Fruit fly (Drosophila melanogaster) whole organism, embryonic: ENCODE data around the gene Muc14A.

Experiments
- Atf6 ChIP-seq: fragments of 200-800 bp; sonication (Bioruptor generic); IDR thresholded peaks from 2 replicates; pipeline ENCODE4 v1.3.6; 2022; ENCODE audit warnings: missing biosample characterization, missing genetic modification characterization
- BEAF-32 ChIP-seq: fragments of 200-800 bp; sonication (Bioruptor generic); optimal IDR thresholded peaks from 3 replicates; lab custom pipeline; 2017; ENCODE audit warnings: missing biosample characterization, missing genetic modification characterization, mild to moderate bottlenecking, moderate library complexity, missing genetic modification reagents
- CG1024 ChIP-seq: fragments of 200-800 bp; sonication (Bioruptor generic); IDR thresholded peaks from 2 replicates; pipeline ENCODE4 v1.3.6; 2022; ENCODE audit warnings: missing biosample characterization, missing genetic modification characterization
- CG10267 ChIP-seq: fragments of 200-800 bp; sonication (Bioruptor generic); optimal IDR thresholded peaks from 2 replicates; lab custom pipeline; 2018; ENCODE audit warnings: missing biosample characterization, mild to moderate bottlenecking, missing genetic modification characterization, moderate library complexity
- CG10366 ChIP-seq: fragments of 200-800 bp; sonication (Bioruptor generic); IDR thresholded peaks from 2 replicates; pipeline ENCODE4 v1.3.6; 2022; ENCODE audit warnings: missing biosample characterization, missing genetic modification characterization
- CG12659 ChIP-seq: fragments of 200-800 bp; sonication (Bioruptor generic); optimal IDR thresholded peaks from 3 replicates; lab custom pipeline; 2017; ENCODE audit warnings: mild to moderate bottlenecking, missing biosample characterization, missing genetic modification reagents, missing genetic modification characterization
- CG14710 ChIP-seq: fragments of 200-800 bp; sonication (Bioruptor generic); optimal IDR thresholded peaks from 3 replicates; lab custom pipeline; 2019; ENCODE audit warnings: missing biosample characterization, mild to moderate bottlenecking, missing genetic modification characterization, moderate library complexity
- CG17568 ChIP-seq: fragments of 200-800 bp; sonication (Bioruptor generic); optimal IDR thresholded peaks from 2 replicates; lab custom pipeline; 2018; ENCODE audit warnings: missing biosample characterization, mild to moderate bottlenecking, missing genetic modification characterization, moderate library complexity
- CG17802 ChIP-seq: fragments of 200-800 bp; sonication (Bioruptor generic); optimal IDR thresholded peaks from 2 replicates; lab custom pipeline; 2018; ENCODE audit warnings: missing biosample characterization, mild to moderate bottlenecking, missing genetic modification characterization, moderate library complexity
- CG18262 ChIP-seq: fragments of 200-800 bp; optimal IDR thresholded peaks from 3 replicates; lab custom pipeline; 2019; ENCODE audit warnings: missing biosample characterization, mild to moderate bottlenecking, missing genetic modification characterization, moderate library complexity
- CG2120 ChIP-seq: fragments of 200-800 bp; sonication (Bioruptor generic); optimal IDR thresholded peaks from 3 replicates; lab custom pipeline; 2016; ENCODE audit warnings: missing biosample characterization, missing genetic modification characterization
- CG30020 ChIP-seq: fragments of 200-800 bp; optimal IDR thresholded peaks from 2 replicates; lab custom pipeline; 2019; ENCODE audit warnings: missing biosample characterization, mild to moderate bottlenecking, missing genetic modification characterization, moderate library complexity
- CG3995 ChIP-seq: fragments of 200-800 bp; sonication (Bioruptor generic); optimal IDR thresholded peaks from 3 replicates; lab custom pipeline; 2016; ENCODE audit warnings: missing biosample characterization, missing genetic modification characterization
- CG4282 ChIP-seq: fragments of 200-800 bp; sonication (Bioruptor generic); optimal IDR thresholded peaks from 2 replicates; lab custom pipeline; 2016; ENCODE audit warnings: missing biosample characterization, missing genetic modification characterization
- CG4617 ChIP-seq: fragments of 200-800 bp; sonication (Bioruptor generic); optimal IDR thresholded peaks from 3 replicates; lab custom pipeline; 2016; ENCODE audit warnings: missing biosample characterization, missing genetic modification characterization, borderline replicate concordance
- CG7357 ChIP-seq: fragments of 200-800 bp; sonication (Bioruptor generic); IDR thresholded peaks from 3 replicates; pipeline ENCODE4 v1.3.6; 2022; ENCODE audit warnings: missing biosample characterization, missing genetic modification characterization
- CG8290 ChIP-seq, 3 experiments: fragments of 200-800 bp; sonication (Bioruptor generic); optimal IDR thresholded peaks; 2 replicates each; lab custom pipeline; 2016 to 2019; ENCODE audit warnings: missing biosample characterization in 3 of 3, missing genetic modification characterization in 3 of 3, mild to moderate bottlenecking in 2 of 3, moderate library complexity in 1 of 3
- CG8388 ChIP-seq: fragments of 200-800 bp; sonication (Bioruptor generic); optimal IDR thresholded peaks from 2 replicates; lab custom pipeline; 2019; ENCODE audit warnings: missing biosample characterization, mild to moderate bottlenecking, missing genetic modification characterization, moderate library complexity
- CG9437 ChIP-seq: fragments of 200-800 bp; sonication (Bioruptor generic); optimal IDR thresholded peaks from 2 replicates; lab custom pipeline; 2018; ENCODE audit warnings: missing biosample characterization, mild to moderate bottlenecking, missing genetic modification characterization
- CG9797 ChIP-seq: fragments of 200-800 bp; sonication (Bioruptor generic); optimal IDR thresholded peaks from 3 replicates; lab custom pipeline; 2018; ENCODE audit warnings: missing biosample characterization, mild to moderate bottlenecking, missing genetic modification characterization
- CoRest ChIP-seq: fragments of 200-800 bp; sonication (Bioruptor generic); optimal IDR thresholded peaks from 3 replicates; lab custom pipeline; 2018; ENCODE audit warnings: missing biosample characterization, mild to moderate bottlenecking, missing genetic modification characterization, moderate library complexity
- D19A ChIP-seq: fragments of 200-800 bp; optimal IDR thresholded peaks from 3 replicates; lab custom pipeline; 2019; ENCODE audit warnings: missing biosample characterization, mild to moderate bottlenecking, missing genetic modification characterization, moderate library complexity
- Deaf1 ChIP-seq: fragments of 200-800 bp; optimal IDR thresholded peaks from 3 replicates; lab custom pipeline; 2019; ENCODE audit warnings: missing biosample characterization, mild to moderate bottlenecking, missing genetic modification characterization, moderate library complexity
- Fer3 ChIP-seq: fragments of 200-800 bp; sonication (Bioruptor generic); optimal IDR thresholded peaks from 2 replicates; lab custom pipeline; 2018; ENCODE audit warnings: missing biosample characterization, mild to moderate bottlenecking, missing genetic modification characterization, moderate library complexity
- MBD-R2 ChIP-seq: fragments of 200-800 bp; sonication (Bioruptor generic); IDR thresholded peaks from 2 replicates; pipeline ENCODE4 v1.3.6; 2022; ENCODE audit warnings: missing biosample characterization, missing genetic modification characterization
- MESR4 ChIP-seq: fragments of 200-800 bp; sonication (Bioruptor generic); optimal IDR thresholded peaks from 2 replicates; lab custom pipeline; 2018; ENCODE audit warnings: missing biosample characterization, mild to moderate bottlenecking, missing genetic modification characterization, moderate library complexity
- Med ChIP-seq: fragments of 200-800 bp; sonication (Bioruptor generic); peaks from one replicate; lab custom pipeline; 2016; ENCODE audit warnings: missing biosample characterization, missing genetic modification characterization, mild to moderate bottlenecking, inconsistent platforms, moderate library complexity
- Nf-YB ChIP-seq: fragments of 200-800 bp; sonication (Bioruptor generic); optimal IDR thresholded peaks from 3 replicates; lab custom pipeline; 2019; ENCODE audit warnings: missing biosample characterization, mild to moderate bottlenecking, missing genetic modification characterization, moderate library complexity
- NfI ChIP-seq: fragments of 200-800 bp; sonication (Bioruptor generic); optimal IDR thresholded peaks from 3 replicates; lab custom pipeline; 2018; ENCODE audit warnings: missing biosample characterization, mild to moderate bottlenecking, missing genetic modification characterization, moderate library complexity
- Sry-β ChIP-seq: fragments of 200-800 bp; sonication (Bioruptor generic); optimal IDR thresholded peaks from 2 replicates; lab custom pipeline; 2018; ENCODE audit warnings: missing biosample characterization, mild to moderate bottlenecking, missing genetic modification characterization, moderate library complexity
- al ChIP-seq: fragments of 200-800 bp; sonication (Bioruptor generic); IDR thresholded peaks from 2 replicates; pipeline ENCODE4 v1.3.6; 2022; ENCODE audit warnings: missing biosample characterization, missing genetic modification characterization
- cad ChIP-seq: fragments of >200 bp; optimal IDR thresholded peaks from 2 replicates; lab custom pipeline; 2017; ENCODE audit warnings: missing biosample characterization, missing genetic modification characterization
- cato ChIP-seq: fragments of 200-800 bp; sonication (Bioruptor generic); optimal IDR thresholded peaks from 2 replicates; lab custom pipeline; 2016; ENCODE audit warnings: missing biosample characterization, missing genetic modification characterization, borderline replicate concordance
- caup ChIP-seq: fragments of 200-800 bp; sonication (Bioruptor generic); optimal IDR thresholded peaks from 3 replicates; lab custom pipeline; 2017; ENCODE audit warnings: missing biosample characterization, mild to moderate bottlenecking, missing genetic modification characterization, moderate library complexity; ENCODE audit not compliant: severe bottlenecking
- crp ChIP-seq, 2 experiments: fragments of 200-800 bp; sonication (Bioruptor generic); optimal IDR thresholded peaks; 2 replicates in 1 of 2; 3 replicates in 1 of 2; lab custom pipeline; 2017; ENCODE audit warnings: missing biosample characterization in 2 of 2, missing genetic modification characterization in 2 of 2, mild to moderate bottlenecking in 1 of 2, moderate library complexity in 1 of 2
- gfzf ChIP-seq: fragments of 200-800 bp; sonication (Bioruptor generic); optimal IDR thresholded peaks from 2 replicates; lab custom pipeline; 2016; ENCODE audit warnings: missing biosample characterization, mild to moderate bottlenecking, missing genetic modification characterization, moderate library complexity
- luna ChIP-seq: fragments of 200-800 bp; sonication (Bioruptor generic); optimal IDR thresholded peaks from 2 replicates; lab custom pipeline; 2016; ENCODE audit warnings: missing biosample characterization, missing genetic modification characterization
- mam ChIP-seq: fragments of 200-800 bp; sonication (Bioruptor generic); optimal IDR thresholded peaks from 3 replicates; lab custom pipeline; 2016; ENCODE audit warnings: missing biosample characterization, missing genetic modification characterization
- nmo ChIP-seq: fragments of 200-800 bp; sonication (Bioruptor generic); optimal IDR thresholded peaks from 2 replicates; lab custom pipeline; 2018; ENCODE audit warnings: missing biosample characterization, mild to moderate bottlenecking, missing genetic modification characterization, moderate library complexity
- nom ChIP-seq: fragments of 200-800 bp; sonication (Bioruptor generic); optimal IDR thresholded peaks from 2 replicates; lab custom pipeline; 2017; ENCODE audit warnings: missing biosample characterization, missing genetic modification characterization, mild to moderate bottlenecking, moderate library complexity, missing genetic modification reagents
- prd ChIP-seq, 3 experiments: fragments of >200 bp in 2 of 3; fragments of 200-800 bp in 1 of 3; sonication (Bioruptor generic) in 1 of 3; optimal IDR thresholded peaks in 2 of 3; IDR thresholded peaks in 1 of 3; 2 replicates in 2 of 3; 3 replicates in 1 of 3; pipeline versions ENCODE4 v1.3.6 to Lab custom; 2017 to 2022; ENCODE audit warnings: missing biosample characterization in 1 of 3, missing genetic modification characterization in 1 of 3
- pzg ChIP-seq: fragments of 200-800 bp; sonication (Bioruptor generic); optimal IDR thresholded peaks from 3 replicates; lab custom pipeline; 2018; ENCODE audit warnings: missing biosample characterization, mild to moderate bottlenecking, missing genetic modification characterization, moderate library complexity
- sens ChIP-seq: fragments of 200-800 bp; sonication (Bioruptor generic); peaks from one replicate; lab custom pipeline; 2016; ENCODE audit warnings: missing biosample characterization, missing genetic modification characterization
- ssp ChIP-seq: fragments of 200-800 bp; sonication (Bioruptor generic); IDR thresholded peaks from 2 replicates; pipeline ENCODE4 v1.3.6; 2022; ENCODE audit warnings: missing biosample characterization, missing genetic modification characterization
- stwl ChIP-seq: fragments of 200-800 bp; sonication (Bioruptor generic); optimal IDR thresholded peaks from 3 replicates; lab custom pipeline; 2018; ENCODE audit warnings: missing biosample characterization, mild to moderate bottlenecking, missing genetic modification characterization, moderate library complexity
- vvl ChIP-seq: fragments of 200-800 bp; sonication (Bioruptor generic); IDR thresholded peaks from 2 replicates; pipeline ENCODE4 v1.3.6; 2022; ENCODE audit warnings: missing biosample characterization, missing genetic modification characterization
- zen ChIP-seq: fragments of 200-800 bp; sonication (Bioruptor generic); optimal IDR thresholded peaks from 3 replicates; lab custom pipeline; 2018; ENCODE audit warnings: missing biosample characterization, mild to moderate bottlenecking, missing genetic modification characterization, moderate library complexity

Gene Muc14A

DNA sequence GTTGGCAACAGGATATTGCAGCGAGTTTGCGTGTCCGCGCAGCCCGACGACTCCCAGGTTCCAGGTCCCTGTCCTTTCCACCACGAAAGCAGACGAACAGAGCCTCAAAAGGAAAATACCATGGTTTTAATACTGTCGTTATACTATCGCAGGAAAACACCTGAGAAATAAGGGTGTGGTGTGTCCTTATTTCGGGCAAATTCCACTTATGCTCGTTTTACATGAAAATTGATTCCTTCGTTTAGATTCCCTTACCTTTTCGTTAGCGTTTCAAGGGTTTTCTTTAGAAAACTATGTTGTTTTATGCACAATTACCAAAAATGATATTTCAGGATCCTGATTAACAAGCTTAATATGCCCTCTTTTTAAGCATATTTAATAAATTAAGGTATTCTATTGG is 26.1 kb upstream of the Muc14A start, which contains the start of gene Cep164:
Gene Cep164 (minus strand): TSS at position 101 of the 400 bp plus-strand sequence.
- no peak for TF ChIP-seq caup
- no peak for TF ChIP-seq CG4282 (GFP tag; lab: Kevin White, UChicago)
- TF ChIP-seq CG17568 (GFP tag; lab: Kevin White, UChicago) = no peak
- TF ChIP-seq nom (GFP tag; lab: Kevin White, UChicago) = peak; percentile 6
- no peak for TF ChIP-seq CG10366 (GFP tag; lab: Robert Waterston, UW)
- no peak for TF ChIP-seq al (GFP tag; lab: Robert Waterston, UW)
- peak; percentile 6 for TF ChIP-seq gfzf
- peak; percentile 55 for TF ChIP-seq CG17802 (tag; lab: Kevin White, UChicago)
- TF ChIP-seq pzg (GFP tag; lab: Kevin White, UChicago) = peak; percentile 15
- peak; percentile 22 for TF ChIP-seq Deaf1
- peak; percentile 42; the same call in 1 of the 2 replicates for TF ChIP-seq ssp (GFP tag; lab: Robert Waterston, UW)
- no peak for TF ChIP-seq Sry-β

DNA sequence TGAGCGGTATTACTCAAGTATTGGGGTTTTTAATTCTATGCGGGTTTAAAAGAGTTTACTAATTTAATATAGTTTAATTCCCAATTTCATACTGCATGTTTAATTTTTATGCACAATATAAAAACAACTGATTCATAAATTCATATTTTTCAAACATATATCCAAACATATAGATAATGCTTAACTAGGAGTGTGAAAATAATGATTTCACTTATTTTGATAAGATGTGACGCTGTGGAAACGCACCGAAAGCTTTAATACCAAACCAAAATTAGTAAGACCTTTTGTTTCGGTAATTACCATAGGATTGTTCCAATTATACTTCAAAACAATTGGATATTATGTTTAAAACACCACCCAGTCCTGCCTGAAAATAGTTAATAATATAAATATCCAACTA is 25.4 kb upstream of the Muc14A start, which contains the start of gene Slc25A46a:
Gene Slc25A46a (plus strand): TSS at position 272 of the 400 bp plus-strand sequence.
- no peak for TF ChIP-seq cad
- no peak for TF ChIP-seq cato
- TF ChIP-seq vvl (GFP tag; lab: Robert Waterston, UW) = peak; percentile 13; the same call in 1 of the 2 replicates
- peak; percentile 4 for TF ChIP-seq Fer3 (tag; lab: Kevin White, UChicago)
- TF ChIP-seq CG4617 (GFP tag; lab: Kevin White, UChicago) = peak; percentile 29
- TF ChIP-seq prd (optimal IDR thresholded peaks at IDR 0.05; lab: Kevin White, UChicago) = no peak
- TF ChIP-seq prd (GFP tag; IDR thresholded peaks at IDR 0.05; lab: Robert Waterston, UW) = 0 out of 3 replicates have a peak, but pooled peaks have one; percentile 26
- no peak for TF ChIP-seq CG9437
- peak; percentile 21 for TF ChIP-seq D19A (tag; lab: Kevin White, UChicago)
- TF ChIP-seq CG12659 = peak; percentile 26
- peak; percentile 9 for TF ChIP-seq stwl
- TF ChIP-seq BEAF-32 (GFP tag; lab: Kevin White, UChicago) = peak; percentile 28
- peak; percentile 20 for TF ChIP-seq CoRest (tag; lab: Kevin White, UChicago)
- TF ChIP-seq CG14710 (tag; lab: Kevin White, UChicago) = peak; percentile 32
- TF ChIP-seq luna (GFP tag; lab: Kevin White, UChicago) = no peak
- TF ChIP-seq NfI (GFP tag; lab: Kevin White, UChicago) = no peak
- TF ChIP-seq MESR4 (GFP tag; lab: Kevin White, UChicago) = peak; percentile 41
- peak; percentile 11 for TF ChIP-seq CG2120 (GFP tag; lab: Kevin White, UChicago)
- peak; percentile 45 for TF ChIP-seq MBD-R2 (GFP tag; lab: Robert Waterston, UW)
- peak; percentile 4 for TF ChIP-seq Med
- peak; percentile 18 for TF ChIP-seq CG3995 (GFP tag; lab: Kevin White, UChicago)
- peak; percentile 33; the same call in 1 of the 2 replicates for TF ChIP-seq CG1024 (GFP tag; lab: Robert Waterston, UW)
- peak; percentile 93 for TF ChIP-seq CG7357 (GFP tag; lab: Robert Waterston, UW)
- 0 out of 2 replicates have a peak, but pooled peaks have one; percentile 25 for TF ChIP-seq Atf6 (GFP tag; lab: Robert Waterston, UW)
- no peak for TF ChIP-seq mam (GFP tag; lab: Kevin White, UChicago)
- peak in 1 of 2 experiments; percentile 13 for TF ChIP-seq crp (GFP tag; optimal IDR thresholded peaks at IDR 0.05; lab: Kevin White, UChicago)
- peak; percentile 4 for TF ChIP-seq CG18262 (tag; lab: Kevin White, UChicago)
- peak; percentile 12 for TF ChIP-seq CG8290 (GFP tag; optimal IDR thresholded peaks at IDR 0.05; lab: Kevin White, UChicago)
- no peak for TF ChIP-seq CG8290 (tag; optimal IDR thresholded peaks at IDR 0.05; lab: Kevin White, UChicago)
- peak; percentile 72 for TF ChIP-seq CG17802 (tag; lab: Kevin White, UChicago)
- peak; percentile 47 for TF ChIP-seq pzg (GFP tag; lab: Kevin White, UChicago)
- TF ChIP-seq sens = peak; percentile 47
- peak; percentile 15 for TF ChIP-seq CG10267 (tag; lab: Kevin White, UChicago)
- peak; percentile 33 for TF ChIP-seq CG9797 (GFP tag; lab: Kevin White, UChicago)
- peak; percentile 94 for TF ChIP-seq CG30020 (tag; lab: Kevin White, UChicago)
- TF ChIP-seq CG8388 (GFP tag; lab: Kevin White, UChicago) = peak; percentile 4
- peak; percentile 19 for TF ChIP-seq nmo
- TF ChIP-seq Nf-YB (GFP tag; lab: Kevin White, UChicago) = no peak
- TF ChIP-seq zen (tag; lab: Kevin White, UChicago) = peak; percentile 30
